Worm (Caenorhabditis elegans): Measurements from ENCODE around the gene K08D12.8.
A peak's percentile ranks its signal among the peaks of the same experiment; 100 is the strongest.

Gene K08D12.8

ce11 chrIV:1711029-1711489, 14.9 kb upstream of the K08D12.8 start, which contains the start of gene rpi-2 (continued):
- TF ChIP-seq fkh-10 (GFP tag; optimal IDR thresholded peaks at IDR 0.05) (no peak), unc-62 (GFP tag; optimal IDR thresholded peaks at IDR 0.05 in 1 of 2) (peak in 1 of 2 experiments; percentile 92), unc-62 (tag; optimal IDR thresholded peaks at IDR 0.05) (no peak), Y105C5A.15 (GFP tag; IDR thresholded peaks at IDR 0.05) (peak; percentile 84), gei-8 (GFP tag; optimal IDR thresholded peaks at IDR 0.05) (peak; percentile 55), dpl-1 (GFP tag; optimal IDR thresholded peaks at IDR 0.05) (no peak), mxl-2 (GFP tag; conservative IDR thresholded peaks at IDR 0.05) (0 out of 2 replicates have a peak, but pooled peaks have one; percentile 37), snpc-4 (tag; optimal IDR thresholded peaks at IDR 0.05) (no peak), lin-15B (tag; optimal IDR thresholded peaks at IDR 0.05) (no peak), snpc-1.2 (GFP tag; IDR thresholded peaks at IDR 0.05) (peak; percentile 86), cey-2 (tag; optimal IDR thresholded peaks at IDR 0.05; ENCODE audit: borderline replicate concordance, insufficient read depth) (no peak), php-3 (GFP tag; IDR thresholded peaks at IDR 0.05) (0 out of 2 replicates have a peak, but pooled peaks have one; percentile 45), nhr-42 (GFP tag; IDR thresholded peaks at IDR 0.05) (no peak), lin-39 (tag; optimal IDR thresholded peaks at IDR 0.05) (no peak), ceh-32 (tag; optimal IDR thresholded peaks at IDR 0.05; ENCODE audit: poor library complexity) (no peak), pha-4 (GFP tag; IDR thresholded peaks at IDR 0.05) (peak; percentile 89), pha-4 (tag; optimal IDR thresholded peaks at IDR 0.05) (no peak), nhr-237 (tag; optimal IDR thresholded peaks at IDR 0.05) (no peak), dmd-9 (GFP tag; IDR thresholded peaks at IDR 0.05) (peak; percentile 64; the same call in 1 of the 2 replicates), unc-39 (tag; optimal IDR thresholded peaks at IDR 0.05) (no peak), ceh-44 (GFP tag; IDR thresholded peaks at IDR 0.05) (0 out of 2 replicates have a peak, but pooled peaks have one; percentile 30), spr-3 (GFP tag; optimal IDR thresholded peaks at IDR 0.05) (peak; percentile 41)

- TF ChIP-seq set-16 (GFP tag; IDR thresholded peaks at IDR 0.05) (peak; percentile 62), aha-1 (tag) (peak; percentile 37), unc-62 (GFP tag; optimal IDR thresholded peaks at IDR 0.05 in 1 of 2) (peak in 1 of 2 experiments; percentile 57), unc-62 (tag; optimal IDR thresholded peaks at IDR 0.05) (no peak), lim-7 (GFP tag; IDR thresholded peaks at IDR 0.05) (no peak), daf-16 (GFP tag; optimal IDR thresholded peaks at IDR 0.05) (no peak), daf-16 (tag; optimal IDR thresholded peaks at IDR 0.05) (no peak)
Measured at ce11 chrIV:1713618-1714017, 12.4 kb upstream of the K08D12.8 start.

- TF ChIP-seq mdl-1 (tag; optimal IDR thresholded peaks at IDR 0.05): no peak
- TF ChIP-seq nhr-25 (tag; optimal IDR thresholded peaks at IDR 0.05; ENCODE audit: borderline replicate concordance, insufficient read depth): peak; percentile 11
Measured at ce11 chrIV:1715705-1716104, 10.3 kb upstream of the K08D12.8 start.

- TF ChIP-seq egl-27 (tag; optimal IDR thresholded peaks at IDR 0.05) (no peak), nhr-102 (tag; optimal IDR thresholded peaks at IDR 0.05) (no peak), nhr-77 (tag; optimal IDR thresholded peaks at IDR 0.05) (no peak), nhr-28 (tag; optimal IDR thresholded peaks at IDR 0.05) (peak; percentile 69), sdz-12 (GFP tag; optimal IDR thresholded peaks at IDR 0.05) (no peak), nhr-41 (GFP tag; IDR thresholded peaks at IDR 0.05) (no peak), hif-1 (tag; optimal IDR thresholded peaks at IDR 0.05) (no peak), dve-1 (tag; optimal IDR thresholded peaks at IDR 0.05; ENCODE audit: insufficient read depth) (no peak)
Measured at ce11 chrIV:1720474-1720873, 5.5 kb upstream of the K08D12.8 start, which contains the start of gene epic-2. Gene epic-2 (plus strand): TSS chrIV:1720790.
